Fruit fly (Drosophila melanogaster): Measurements from ENCODE around the gene CG4607.

dm6 chrX:7069011-7069463 lies at the start of gene CG4607:
- TF ChIP-seq CrebA (GFP tag; optimal IDR thresholded peaks at IDR 0.05; ENCODE audit: borderline replicate concordance) = no peak
- peak; percentile 20 for TF ChIP-seq woc (GFP tag; optimal IDR thresholded peaks at IDR 0.05)
- no peak for TF ChIP-seq foxo (GFP tag; optimal IDR thresholded peaks at IDR 0.05)
- no peak for TF ChIP-seq Mio (GFP tag; optimal IDR thresholded peaks at IDR 0.05)
- TF ChIP-seq psq (GFP tag; optimal IDR thresholded peaks at IDR 0.05) = no peak
- no peak for TF ChIP-seq HLH106 (tag; optimal IDR thresholded peaks at IDR 0.05)
